Worm (Caenorhabditis elegans) whole organism, early embryonic: Measurements from ENCODE around the gene R07A4.2.

Experiments
- B0310.2 ChIP-seq: sonication (generic microtip); optimal IDR thresholded peaks from 2 replicates; lab custom pipeline; 2016; ENCODE audit warnings: mild to moderate bottlenecking, missing genetic modification characterization, missing compliant biosample characterization
- F13C5.2 ChIP-seq: sonication (generic microtip); optimal IDR thresholded peaks from 2 replicates; lab custom pipeline; 2017; ENCODE audit warnings: mild to moderate bottlenecking, missing genetic modification characterization, inconsistent platforms, missing compliant biosample characterization
- aly-1 ChIP-seq: sonication (generic microtip); optimal IDR thresholded peaks from 2 replicates; lab custom pipeline; 2016; ENCODE audit warnings: missing genetic modification characterization, missing compliant biosample characterization
- ama-1 ChIP-seq: fragments of 150-350 bp; optimal IDR thresholded peaks from 2 replicates; lab custom pipeline; 2014
- ceh-13 ChIP-seq: fragments of 200-800 bp; sonication (Bioruptor generic); optimal IDR thresholded peaks from 2 replicates; lab custom pipeline; 2018; ENCODE audit warnings: mild to moderate bottlenecking, missing genetic modification characterization, missing compliant biosample characterization
- ceh-36 ChIP-seq: sonication (generic microtip); optimal IDR thresholded peaks from 2 replicates; lab custom pipeline; 2016; ENCODE audit warnings: missing genetic modification characterization, inconsistent platforms, missing compliant biosample characterization
- ets-7 ChIP-seq: sonication (generic microtip); optimal IDR thresholded peaks from 2 replicates; lab custom pipeline; 2016; ENCODE audit warnings: missing genotype, missing genetic modification characterization, missing compliant biosample characterization
- flt-1 ChIP-seq: fragments of 200-800 bp; sonication (Bioruptor generic); IDR thresholded peaks from 2 replicates; pipeline ENCODE4 v1.3.6; 2022; ENCODE audit warnings: missing genetic modification characterization, missing compliant biosample characterization
- hmbx-1 ChIP-seq: sonication (generic microtip); optimal IDR thresholded peaks from 2 replicates; lab custom pipeline; 2016; ENCODE audit warnings: mild to moderate bottlenecking, missing genetic modification characterization, missing compliant biosample characterization
- hmg-4 ChIP-seq: fragments of 200-800 bp; sonication (Bioruptor generic); optimal IDR thresholded peaks from 2 replicates; lab custom pipeline; 2018; ENCODE audit warnings: mild to moderate bottlenecking, missing genetic modification characterization, missing compliant biosample characterization
- hnd-1 ChIP-seq: sonication (generic microtip); optimal IDR thresholded peaks from 2 replicates; lab custom pipeline; 2016; ENCODE audit warnings: missing genetic modification characterization, missing compliant biosample characterization
- pes-1 ChIP-seq: fragments of 200-800 bp; sonication (Bioruptor generic); IDR thresholded peaks from 2 replicates; pipeline ENCODE4 v1.3.6; 2022; ENCODE audit warnings: missing genetic modification reagents, missing genetic modification characterization, missing compliant biosample characterization
- scrt-1 ChIP-seq: fragments of 200-800 bp; sonication (Bioruptor generic); IDR thresholded peaks from 2 replicates; pipeline ENCODE4 v1.3.6; 2022; ENCODE audit warnings: missing genetic modification characterization, missing compliant biosample characterization
- sea-1 ChIP-seq: fragments of 200-800 bp; sonication (Bioruptor generic); conservative IDR thresholded peaks from 2 replicates; pipeline ENCODE4 v1.3.6; 2022; ENCODE audit warnings: missing genetic modification characterization, missing compliant biosample characterization
- tbx-11 ChIP-seq: fragments of 200-800 bp; sonication (Bioruptor generic); IDR thresholded peaks from 2 replicates; pipeline ENCODE4 v1.3.6; 2022; ENCODE audit warnings: missing genetic modification characterization, missing compliant biosample characterization
- tbx-37 ChIP-seq: fragments of 200-800 bp; sonication (Bioruptor generic); conservative IDR thresholded peaks from 2 replicates; pipeline ENCODE4 v1.3.6; 2022; ENCODE audit warnings: missing genetic modification reagents, missing genetic modification characterization, missing compliant biosample characterization
- tra-4 ChIP-seq: sonication (generic microtip); optimal IDR thresholded peaks from 2 replicates; lab custom pipeline; 2017; ENCODE audit warnings: missing genetic modification characterization, missing compliant biosample characterization

R07A4.2 gene

DNA sequence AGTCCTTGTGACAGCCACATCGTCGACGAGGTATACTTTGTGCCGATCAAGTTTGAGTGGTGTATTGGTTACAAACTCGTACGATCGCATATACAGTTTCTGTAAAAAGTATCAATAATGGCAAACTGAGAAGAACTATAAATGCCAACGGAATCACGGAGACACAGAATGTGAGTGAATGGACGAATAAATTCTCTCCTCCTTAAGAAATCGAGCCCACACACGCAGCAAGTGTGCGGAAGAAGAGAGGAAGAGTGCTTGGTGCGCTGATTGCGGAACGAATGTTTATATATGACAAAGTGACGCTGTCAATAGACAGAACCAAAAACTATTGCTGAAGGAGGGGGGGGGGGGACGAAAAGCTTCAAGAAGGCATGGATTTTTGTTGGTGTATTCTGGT lies 34.5 kb downstream of the R07A4.2 start, which contains the start of gene rhgf-1:
rhgf-1 (minus strand) TSS at position 101 of the 400 bp plus-strand sequence.
- TF ChIP-seq pes-1 (GFP tag; lab: Robert Waterston, UW) (no peak), ceh-13 (GFP tag; lab: Kevin White, UChicago) (no peak), F13C5.2 (tag; lab: Kevin White, UChicago) (no peak), aly-1 (tag; lab: Kevin White, UChicago) (no peak), hmbx-1 (no peak), sea-1 (GFP tag; lab: Robert Waterston, UW) (no peak), hmg-4 (GFP tag; lab: Kevin White, UChicago) (no peak), hnd-1 (tag; lab: Kevin White, UChicago) (no peak), ama-1 (lab: Kevin White, UChicago) (no peak), tbx-11 (GFP tag; lab: Robert Waterston, UW) (no peak), tbx-37 (GFP tag; lab: Robert Waterston, UW) (no peak), scrt-1 (GFP tag; lab: Robert Waterston, UW) (no peak), B0310.2 (tag; lab: Kevin White, UChicago) (no peak), flt-1 (no peak), ceh-36 (no peak), ets-7 (no peak), tra-4 (no peak)

DNA sequence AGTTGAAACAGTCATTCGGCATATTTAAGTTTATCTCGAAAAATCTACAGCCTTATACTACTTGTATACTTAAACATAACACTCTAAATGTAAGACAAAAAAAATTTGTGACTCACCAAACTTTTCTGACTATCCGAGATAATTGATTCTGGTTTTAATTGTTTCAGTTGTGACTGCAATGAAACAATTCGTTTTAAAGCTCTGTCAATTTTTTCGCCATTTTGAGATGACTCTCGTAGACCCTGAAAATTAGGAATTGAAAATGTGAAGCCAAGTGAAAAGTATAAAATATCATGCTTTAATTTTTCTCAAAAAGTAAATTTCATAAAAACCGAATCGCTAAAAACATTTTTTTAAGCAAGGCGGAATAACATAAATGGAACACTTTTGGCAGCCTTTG lies 42.0 kb downstream of the R07A4.2 start:
- TF ChIP-seq ceh-13 (GFP tag; lab: Kevin White, UChicago) (no peak), flt-1 (no peak), sea-1 (GFP tag; lab: Robert Waterston, UW) (no peak), ets-7 (no peak), tra-4 (no peak), tbx-11 (GFP tag; lab: Robert Waterston, UW) (no peak), hmg-4 (GFP tag; lab: Kevin White, UChicago) (no peak), F13C5.2 (tag; lab: Kevin White, UChicago) (no peak), ama-1 (lab: Kevin White, UChicago) (no peak)

DNA sequence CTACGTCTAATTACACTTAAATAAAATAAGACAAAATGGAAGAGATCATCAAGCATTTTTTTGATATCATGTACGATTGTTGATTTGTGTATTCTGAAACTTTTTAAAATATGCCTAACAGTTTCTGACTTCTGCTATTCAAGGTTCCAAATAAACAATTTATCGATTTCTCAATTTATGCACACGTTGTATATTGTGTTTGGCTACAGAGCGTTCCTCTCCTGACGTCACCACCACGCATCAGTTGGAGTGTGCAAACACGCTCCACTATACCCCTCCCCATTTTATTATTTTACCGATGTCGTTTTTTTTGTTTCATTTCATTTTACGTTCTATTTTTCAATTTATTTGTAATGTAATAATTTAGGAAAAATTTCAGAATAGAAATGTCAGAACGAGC lies 51.4 kb downstream of the R07A4.2 start, which contains the start of gene plpp-1.3:
plpp-1.3 (plus strand) TSS at position 380 of the 400 bp plus-strand sequence.
- no peak for TF ChIP-seq tra-4
